Worm (Caenorhabditis elegans) whole organism, L4 larva: ENCODE measurements around the gene K07D4.6.

ENCODE experiments used
- aha-1 ChIP-seq: fragments of 150-350 bp; peaks from one replicate; lab custom pipeline; 2014; ENCODE audit warnings: missing biosample characterization, missing genetic modification characterization
- ceh-82 ChIP-seq: sonication (generic microtip); optimal IDR thresholded peaks from 2 replicates; lab custom pipeline; 2017; ENCODE audit warnings: missing biosample characterization, missing genetic modification characterization
- daf-12 ChIP-seq: fragments of 150-350 bp; optimal IDR thresholded peaks from 2 replicates; lab custom pipeline; 2014; ENCODE audit warnings: missing biosample characterization, missing genetic modification reagents, missing genetic modification characterization
- lin-39 ChIP-seq: fragments of 150-350 bp; optimal IDR thresholded peaks from 2 replicates; lab custom pipeline; 2014; ENCODE audit warnings: missing biosample characterization, missing genetic modification reagents, missing genetic modification characterization
- nhr-102 ChIP-seq: sonication (generic microtip); optimal IDR thresholded peaks from 2 replicates; lab custom pipeline; 2016; ENCODE audit warnings: mild to moderate bottlenecking, missing genetic modification characterization, moderate library complexity, missing compliant biosample characterization
- nhr-237 ChIP-seq: sonication (generic microtip); optimal IDR thresholded peaks from 2 replicates; lab custom pipeline; 2017; ENCODE audit warnings: missing biosample characterization, missing genetic modification characterization
- nhr-25 ChIP-seq: sonication (generic microtip); optimal IDR thresholded peaks from 2 replicates; lab custom pipeline; 2017; ENCODE audit warnings: missing genetic modification characterization, mild to moderate bottlenecking, missing compliant biosample characterization, antibody characterized with exemption, moderate library complexity, borderline replicate concordance; ENCODE audit not compliant: insufficient read depth
- snpc-1.2 ChIP-seq: fragments of 200-800 bp; sonication (Bioruptor generic); IDR thresholded peaks from 2 replicates; pipeline ENCODE4 v1.3.6; 2022; ENCODE audit warnings: missing genetic modification reagents, missing genetic modification characterization, missing compliant biosample characterization

DNA sequence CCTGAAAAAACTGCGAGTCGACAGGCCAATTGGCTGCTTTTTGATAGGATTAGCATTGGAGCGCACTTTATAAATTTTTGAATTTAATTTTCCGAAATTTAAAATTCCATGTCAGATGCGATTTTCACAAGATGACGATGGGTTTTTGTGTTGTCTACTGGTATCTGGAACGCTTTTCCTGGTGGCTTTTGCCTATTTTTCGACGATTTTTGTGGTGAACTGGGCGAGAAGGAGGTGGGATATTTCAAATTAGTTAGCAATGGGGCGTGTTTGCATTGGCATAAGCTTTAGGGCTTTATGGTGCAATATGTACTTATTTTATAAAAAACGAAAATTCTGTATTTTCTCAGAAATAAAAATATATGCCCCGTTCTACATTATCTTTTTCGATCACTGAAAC lies 46.4 kb downstream of the K07D4.6 start, which contains the start of gene K10G6.9:
- TF ChIP-seq snpc-1.2 (GFP tag; lab: Robert Waterston, UW) (no peak), aha-1 (tag; lab: Kevin White, UChicago) (no peak), nhr-237 (tag; lab: Kevin White, UChicago) (no peak), ceh-82 (tag; lab: Kevin White, UChicago) (no peak), nhr-102 (no peak), daf-12 (tag; lab: Kevin White, UChicago) (no peak), nhr-25 (tag; lab: Kevin White, UChicago) (no peak), lin-39 (tag; lab: Kevin White, UChicago) (no peak)
